Fruit fly (Drosophila melanogaster) whole organism, prepupa: ENCODE measurements around the gene Dad.

Experiments used
- Blimp-1 ChIP-seq: fragments of 200-800 bp; sonication (Bioruptor generic); optimal IDR thresholded peaks from 3 replicates; lab custom pipeline; 2017; ENCODE audit warnings: missing biosample characterization, missing genetic modification characterization, mild to moderate bottlenecking, moderate library complexity, missing genetic modification reagents
- CG10631 ChIP-seq: fragments of 200-800 bp; sonication (Bioruptor generic); optimal IDR thresholded peaks from 2 replicates; lab custom pipeline; 2016; ENCODE audit warnings: missing biosample characterization, missing genetic modification characterization
- CG11294 ChIP-seq: fragments of 200-800 bp; sonication (Bioruptor generic); IDR thresholded peaks from 2 replicates; pipeline ENCODE4 v1.3.6; 2022; ENCODE audit warnings: missing biosample characterization, missing genetic modification characterization
- CG15336 ChIP-seq: fragments of 200-800 bp; sonication (Bioruptor generic); IDR thresholded peaks from 2 replicates; pipeline ENCODE4 v1.3.6; 2022; ENCODE audit warnings: missing biosample characterization, missing genetic modification characterization
- CG1621 ChIP-seq: fragments of 200-800 bp; sonication (Bioruptor generic); optimal IDR thresholded peaks from 3 replicates; lab custom pipeline; 2018; ENCODE audit warnings: missing biosample characterization, mild to moderate bottlenecking, missing genetic modification characterization
- CG16779 ChIP-seq: fragments of 200-800 bp; sonication (Bioruptor generic); optimal IDR thresholded peaks from 3 replicates; lab custom pipeline; 2017; ENCODE audit warnings: missing biosample characterization, mild to moderate bottlenecking, missing genetic modification characterization
- CG3032 ChIP-seq: fragments of 200-800 bp; optimal IDR thresholded peaks from 2 replicates; lab custom pipeline; 2019; ENCODE audit warnings: missing biosample characterization, mild to moderate bottlenecking, missing genetic modification characterization, moderate library complexity
- CG31627 ChIP-seq: fragments of 200-800 bp; sonication (Bioruptor generic); optimal IDR thresholded peaks from 3 replicates; lab custom pipeline; 2016; ENCODE audit warnings: missing biosample characterization, missing genetic modification characterization
- CG32006 ChIP-seq: fragments of 200-800 bp; sonication (Bioruptor generic); optimal IDR thresholded peaks from 3 replicates; lab custom pipeline; 2017; ENCODE audit warnings: missing biosample characterization, mild to moderate bottlenecking, missing genetic modification characterization
- CG34406 ChIP-seq: fragments of 200-800 bp; sonication (Bioruptor generic); optimal IDR thresholded peaks from 3 replicates; lab custom pipeline; 2016; ENCODE audit warnings: missing biosample characterization, missing genetic modification characterization
- CG6792 ChIP-seq: fragments of 200-800 bp; sonication (Bioruptor generic); optimal IDR thresholded peaks from 3 replicates; lab custom pipeline; 2016; ENCODE audit warnings: missing biosample characterization, missing genetic modification characterization
- CG6808 ChIP-seq: fragments of 200-800 bp; sonication (Bioruptor generic); optimal IDR thresholded peaks from 3 replicates; lab custom pipeline; 2017; ENCODE audit warnings: missing biosample characterization, missing genetic modification characterization, mild to moderate bottlenecking, moderate library complexity, missing genetic modification reagents
- CG6854 ChIP-seq: fragments of 200-800 bp; sonication (Bioruptor generic); optimal IDR thresholded peaks from 2 replicates; lab custom pipeline; 2017; ENCODE audit warnings: missing biosample characterization, mild to moderate bottlenecking, missing genetic modification characterization
- CG8119 ChIP-seq: fragments of 200-800 bp; sonication (Bioruptor generic); IDR thresholded peaks from 3 replicates; pipeline ENCODE4 v1.3.6; 2022; ENCODE audit warnings: missing biosample characterization, missing genetic modification characterization
- CG8319 ChIP-seq: fragments of 200-800 bp; sonication (Bioruptor generic); optimal IDR thresholded peaks from 3 replicates; lab custom pipeline; 2016; ENCODE audit warnings: missing biosample characterization, missing genetic modification characterization
- CG8632 ChIP-seq: fragments of 200-800 bp; sonication (Bioruptor generic); optimal IDR thresholded peaks from 3 replicates; lab custom pipeline; 2016; ENCODE audit warnings: missing biosample characterization, missing genetic modification characterization
- CG9139 ChIP-seq: fragments of 200-800 bp; sonication (Bioruptor generic); optimal IDR thresholded peaks from 3 replicates; lab custom pipeline; 2017; ENCODE audit warnings: missing biosample characterization, mild to moderate bottlenecking, missing genetic modification characterization
- Eip75B ChIP-seq: fragments of 200-800 bp; sonication (Bioruptor generic); optimal IDR thresholded peaks from 3 replicates; lab custom pipeline; 2016; ENCODE audit warnings: missing biosample characterization, missing genetic modification characterization
- Eip93F ChIP-seq: fragments of 200-800 bp; sonication (Bioruptor generic); optimal IDR thresholded peaks from 2 replicates; lab custom pipeline; 2016; ENCODE audit warnings: missing biosample characterization, mild to moderate bottlenecking, missing genetic modification characterization
- Ets21C ChIP-seq: fragments of 200-800 bp; sonication (Bioruptor generic); optimal IDR thresholded peaks from 3 replicates; lab custom pipeline; 2016; ENCODE audit warnings: missing biosample characterization, missing genetic modification characterization
- Ets96B ChIP-seq: fragments of 200-800 bp; optimal IDR thresholded peaks from 2 replicates; lab custom pipeline; 2019; ENCODE audit warnings: missing biosample characterization, mild to moderate bottlenecking, missing genetic modification characterization, moderate library complexity
- Gug ChIP-seq: fragments of 200-800 bp; sonication (Bioruptor generic); IDR thresholded peaks from 2 replicates; pipeline ENCODE4 v1.3.6; 2022; ENCODE audit warnings: missing biosample characterization, missing genetic modification characterization
- Hr38 ChIP-seq: sonication (Bioruptor generic); optimal IDR thresholded peaks from 2 replicates; lab custom pipeline; 2016; ENCODE audit warnings: missing biosample characterization, missing genetic modification characterization
- Hr4 ChIP-seq: fragments of 200-800 bp; sonication (Bioruptor generic); optimal IDR thresholded peaks from 3 replicates; lab custom pipeline; 2016; ENCODE audit warnings: missing biosample characterization, missing genetic modification characterization
- Lpt ChIP-seq: fragments of 200-800 bp; sonication (Bioruptor generic); optimal IDR thresholded peaks from 3 replicates; lab custom pipeline; 2016; ENCODE audit warnings: missing biosample characterization, missing genetic modification characterization
- Met ChIP-seq: fragments of 200-800 bp; sonication (Bioruptor generic); optimal IDR thresholded peaks from 3 replicates; lab custom pipeline; 2016; ENCODE audit warnings: missing biosample characterization, missing genetic modification characterization
- Sox14 ChIP-seq: fragments of 200-800 bp; sonication (Bioruptor generic); optimal IDR thresholded peaks from 3 replicates; lab custom pipeline; 2016; ENCODE audit warnings: missing biosample characterization, missing genetic modification characterization
- achi ChIP-seq: fragments of 200-800 bp; sonication (Bioruptor generic); optimal IDR thresholded peaks from 3 replicates; lab custom pipeline; 2016; ENCODE audit warnings: missing biosample characterization, missing genetic modification characterization
- acj6 ChIP-seq: fragments of 200-800 bp; sonication (Bioruptor generic); optimal IDR thresholded peaks from 3 replicates; lab custom pipeline; 2016; ENCODE audit warnings: missing biosample characterization, missing genetic modification characterization
- cyc ChIP-seq: fragments of 200-800 bp; sonication (Bioruptor generic); optimal IDR thresholded peaks from 3 replicates; lab custom pipeline; 2016; ENCODE audit warnings: missing biosample characterization, missing genetic modification characterization
- dac ChIP-seq: fragments of 200-800 bp; sonication (Bioruptor generic); optimal IDR thresholded peaks from 2 replicates; lab custom pipeline; 2017; ENCODE audit warnings: missing biosample characterization, mild to moderate bottlenecking, missing genetic modification characterization
- eg ChIP-seq: fragments of 200-800 bp; sonication (Bioruptor generic); IDR thresholded peaks from 3 replicates; pipeline ENCODE4 v1.3.6; 2022; ENCODE audit warnings: missing biosample characterization, missing genetic modification characterization
- esn ChIP-seq: fragments of 200-800 bp; sonication (Bioruptor generic); optimal IDR thresholded peaks from 2 replicates; lab custom pipeline; 2016; ENCODE audit warnings: missing biosample characterization, mild to moderate bottlenecking, missing genetic modification characterization, moderate library complexity
- fkh ChIP-seq: fragments of 200-800 bp; sonication (Bioruptor generic); optimal IDR thresholded peaks from 3 replicates; lab custom pipeline; 2017; ENCODE audit warnings: missing biosample characterization, mild to moderate bottlenecking, missing genetic modification characterization, moderate library complexity
- pdm3 ChIP-seq: fragments of 200-800 bp; sonication (Bioruptor generic); optimal IDR thresholded peaks from 3 replicates; lab custom pipeline; 2016; ENCODE audit warnings: missing biosample characterization, missing genetic modification characterization
- spab ChIP-seq: fragments of 200-800 bp; sonication (Bioruptor generic); optimal IDR thresholded peaks from 2 replicates; lab custom pipeline; 2017; ENCODE audit warnings: missing biosample characterization, mild to moderate bottlenecking, missing genetic modification characterization, missing genetic modification reagents
- ss ChIP-seq, 2 experiments: fragments of 200-800 bp; sonication (Bioruptor generic); optimal IDR thresholded peaks; 2 replicates in 1 of 2; 3 replicates in 1 of 2; lab custom pipeline; 2017 to 2018; ENCODE audit warnings: mild to moderate bottlenecking in 2 of 2, missing biosample characterization in 2 of 2, missing genetic modification characterization in 2 of 2, moderate library complexity in 1 of 2
- vri ChIP-seq: fragments of 200-800 bp; sonication (Bioruptor generic); optimal IDR thresholded peaks from 3 replicates; lab custom pipeline; 2016; ENCODE audit warnings: missing biosample characterization, mild to moderate bottlenecking, missing genetic modification characterization

The Dad gene

DNA sequence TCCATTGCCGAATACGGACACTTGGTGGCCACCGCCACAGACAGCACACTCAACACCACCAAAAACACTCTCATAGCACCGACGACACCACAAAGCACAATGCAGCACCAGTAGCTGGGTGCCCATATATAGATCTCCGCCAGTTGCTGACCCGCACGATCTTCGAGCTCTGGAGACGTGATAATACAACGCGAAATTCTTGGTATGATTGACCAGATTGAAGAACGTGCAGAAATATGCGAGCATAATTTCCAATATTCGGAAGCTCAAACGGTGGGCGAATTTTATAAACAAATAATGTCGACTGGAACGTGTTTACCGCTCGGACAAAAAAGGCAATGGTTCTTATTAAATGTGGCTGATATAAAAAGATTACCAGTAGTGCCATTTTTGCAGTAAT is 17.9 kb upstream of the Dad start, which contains the start of gene CG4009:
TSS of gene CG4009 (minus strand) at position 101 of the 400 bp plus-strand sequence.
- TF ChIP-seq Hr4 (GFP tag; lab: Kevin White, UChicago) (no peak), Met (no peak), Eip93F (no peak), Blimp-1 (GFP tag; lab: Kevin White, UChicago) (no peak), fkh (no peak), CG6792 (GFP tag; lab: Kevin White, UChicago) (no peak), CG10631 (GFP tag; lab: Kevin White, UChicago) (no peak), CG1621 (tag; lab: Kevin White, UChicago) (no peak)

DNA sequence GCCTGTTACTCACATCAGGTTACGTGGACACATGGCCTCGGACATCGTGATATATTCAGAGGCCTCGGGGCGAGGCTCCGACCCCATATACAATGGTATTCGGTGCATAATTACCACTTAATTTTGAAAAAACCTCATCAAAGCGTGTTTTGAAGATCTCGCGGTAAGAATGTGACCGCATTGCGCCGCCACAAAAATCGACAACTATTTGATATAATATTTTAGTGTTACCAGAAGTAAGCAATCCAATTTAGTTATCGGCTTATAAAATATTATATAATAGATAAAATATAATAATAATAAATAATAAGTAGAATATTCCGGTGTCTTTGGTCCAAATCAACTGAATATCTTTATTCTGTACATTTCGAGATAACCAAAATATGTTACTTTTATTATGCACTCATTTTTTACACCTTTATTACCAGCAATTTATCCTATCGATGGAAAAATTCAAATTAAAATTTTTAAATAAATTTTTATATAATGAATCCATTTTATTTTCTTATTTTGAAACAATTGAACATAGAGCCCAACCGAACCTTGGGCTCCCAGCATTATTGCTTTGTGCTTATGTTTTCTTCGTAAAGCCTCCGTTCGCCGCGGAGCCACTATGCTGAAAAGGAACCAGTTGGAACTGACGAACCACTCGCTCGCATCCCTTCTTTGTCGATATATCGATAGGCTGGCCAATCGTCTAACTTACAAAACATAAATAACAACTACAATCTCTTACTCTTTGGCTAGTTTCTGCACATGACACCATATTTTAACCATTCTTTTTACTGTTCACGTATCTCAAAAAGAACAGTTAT is 13.6 kb upstream of the Dad start, which contains the start of the genes CG18213 and Trm7-32:
TSS of gene CG18213 (minus strand) at position 211 of the 815 bp plus-strand sequence.
TSS of gene Trm7-32 (plus strand) at position 690 of the 815 bp plus-strand sequence.
- TF ChIP-seq esn (GFP tag; lab: Kevin White, UChicago) (peak; percentile 15), achi (GFP tag; lab: Kevin White, UChicago) (peak; percentile 27), Ets96B (tag; lab: Kevin White, UChicago) (no peak), CG10631 (GFP tag; lab: Kevin White, UChicago) (peak; percentile 38), pdm3 (GFP tag; lab: Kevin White, UChicago) (no peak)

- TF ChIP-seq CG10631 (GFP tag; lab: Kevin White, UChicago) (peak; percentile 54), spab (GFP tag; lab: Kevin White, UChicago) (no peak), CG3032 (tag; lab: Kevin White, UChicago) (peak; percentile 24), CG8119 (GFP tag; lab: Robert Waterston, UW) (no peak), CG31627 (GFP tag; lab: Kevin White, UChicago) (peak; percentile 8), esn (GFP tag; lab: Kevin White, UChicago) (peak; percentile 58), vri (GFP tag; lab: Kevin White, UChicago) (no peak), achi (GFP tag; lab: Kevin White, UChicago) (peak; percentile 99), CG8319 (GFP tag; lab: Kevin White, UChicago) (peak; percentile 9), Sox14 (GFP tag; lab: Kevin White, UChicago) (peak; percentile 29), cyc (peak; percentile 28)
Measured at dm6 chr3R:17042838-17043569, 10.8 kb upstream of the Dad start, which contains the start of the genes bdwf and Patr-1. Gene bdwf, minus strand, starts transcription at chr3R:17043136. Gene Patr-1, plus strand, starts transcription at chr3R:17043564.

DNA sequence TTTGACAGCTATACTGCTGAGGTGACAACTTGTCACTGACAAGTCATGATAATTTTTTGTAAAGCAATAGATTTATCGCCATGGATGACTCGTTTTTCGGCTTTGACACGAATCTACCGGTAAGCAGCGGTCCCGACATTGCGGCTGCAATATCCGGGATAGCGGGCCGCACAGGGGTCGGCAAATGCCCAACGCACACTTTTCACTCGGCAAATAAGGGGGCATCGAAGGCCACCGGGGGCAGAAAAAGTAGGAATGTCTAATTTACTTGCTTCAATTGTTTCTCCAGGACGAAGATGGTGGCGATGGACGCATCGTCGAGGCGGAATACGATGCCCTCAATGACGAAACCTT is 10.3 kb upstream of the Dad start:
- TF ChIP-seq CG6854 (GFP tag; lab: Kevin White, UChicago), result no peak
- TF ChIP-seq, all 60 proteins: peak for 0

DNA sequence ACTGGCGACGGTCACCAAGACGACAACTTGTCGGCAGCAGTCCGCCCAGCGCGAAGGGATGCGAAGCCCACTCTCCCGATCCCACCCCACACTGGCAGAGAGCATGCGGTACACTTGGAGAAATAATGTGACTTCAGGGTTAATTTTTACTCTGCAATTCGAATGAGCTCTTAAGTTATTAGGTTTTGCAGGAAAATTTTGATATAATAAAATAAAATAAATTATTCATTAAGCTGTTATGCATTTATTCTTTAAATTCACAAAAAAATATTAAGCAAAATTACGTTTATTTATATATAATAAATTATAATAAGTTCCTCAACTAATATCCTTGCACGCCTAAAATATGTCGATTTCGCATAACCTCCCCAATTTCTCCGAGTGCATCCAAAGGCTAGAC is 4.9 kb upstream of the Dad start:
- TF ChIP-seq CG6808 (GFP tag; lab: Kevin White, UChicago) (no peak), achi (GFP tag; lab: Kevin White, UChicago) (peak; percentile 47), Ets21C (GFP tag; lab: Kevin White, UChicago) (no peak), Met (no peak), Hr38 (GFP tag; lab: Kevin White, UChicago) (no peak), eg (GFP tag; lab: Robert Waterston, UW) (0 out of 3 replicates have a peak, but pooled peaks have one; percentile 5), Gug (GFP tag; lab: Robert Waterston, UW) (0 out of 2 replicates have a peak, but pooled peaks have one; percentile 9), CG32006 (no peak), CG16779 (no peak), dac (GFP tag; lab: Kevin White, UChicago) (no peak), CG10631 (GFP tag; lab: Kevin White, UChicago) (peak; percentile 31), Ets96B (tag; lab: Kevin White, UChicago) (peak; percentile 3), fkh (no peak), CG3032 (tag; lab: Kevin White, UChicago) (peak; percentile 56), CG34406 (peak; percentile 20), CG9139 (GFP tag; lab: Kevin White, UChicago) (no peak), CG8632 (GFP tag; lab: Kevin White, UChicago) (no peak), ss (GFP tag; optimal IDR thresholded peaks at IDR 0.05; lab: Kevin White, UChicago) (no peak), CG11294 (GFP tag; lab: Robert Waterston, UW) (no peak), Eip75B (no peak), acj6 (GFP tag; lab: Kevin White, UChicago) (peak; percentile 40), Eip93F (no peak), cyc (no peak), Lpt (GFP tag; lab: Kevin White, UChicago) (no peak), CG15336 (GFP tag; lab: Robert Waterston, UW) (peak; percentile 36; the same call in 1 of the 2 replicates)
